Fruit fly (Drosophila melanogaster): ENCODE data around the gene Meics.

Gene Meics

DNA sequence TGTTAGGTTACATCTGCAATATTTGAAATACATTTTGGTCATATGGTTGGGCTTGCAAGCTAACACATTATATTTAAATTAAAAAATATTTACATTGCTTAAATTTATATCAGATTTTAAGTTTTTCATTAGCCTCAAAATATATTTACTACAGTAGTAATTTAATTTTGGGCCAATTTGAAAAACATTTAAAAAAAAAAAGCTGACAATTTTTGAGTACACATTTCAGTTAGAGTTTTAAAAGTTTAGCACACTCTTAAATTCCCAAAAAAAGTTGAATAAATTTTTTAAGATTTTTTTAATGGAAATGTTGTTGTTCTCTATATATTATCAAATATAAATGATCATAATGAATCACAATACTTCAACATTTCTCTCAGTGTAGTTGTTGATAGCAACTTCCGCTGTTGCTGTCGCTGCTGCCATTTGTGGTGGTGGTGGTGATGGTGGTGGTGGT, 7.3 kb downstream of the Meics start (continued):
- TF ChIP-seq lov (optimal IDR thresholded peaks at IDR 0.05) (no peak), lov (GFP tag; IDR thresholded peaks at IDR 0.05) (no peak), tio (GFP tag; optimal IDR thresholded peaks at IDR 0.05) (peak; percentile 78), lmd (GFP tag; IDR thresholded peaks at IDR 0.05) (peak; percentile 41), CG4854 (GFP tag; optimal IDR thresholded peaks at IDR 0.05) (peak; percentile 4), Med (GFP tag) (peak; percentile 73), CG15269 (tag; optimal IDR thresholded peaks at IDR 0.05) (peak; percentile 68), CG14050 (GFP tag; IDR thresholded peaks at IDR 0.05) (no peak; the same call in 2 of the 3 replicates), Nf-YA (GFP tag; IDR thresholded peaks at IDR 0.05) (no peak), CG17568 (GFP tag; optimal IDR thresholded peaks at IDR 0.05) (no peak), CG3726 (GFP tag; IDR thresholded peaks at IDR 0.05) (no peak), fd102C (GFP tag; optimal IDR thresholded peaks at IDR 0.05) (no peak), CG9437 (GFP tag; optimal IDR thresholded peaks at IDR 0.05) (peak; percentile 83), Gsc (GFP tag; IDR thresholded peaks at IDR 0.05) (no peak), CG15479 (GFP tag; optimal IDR thresholded peaks at IDR 0.05) (no peak), Nf-YB (GFP tag; optimal IDR thresholded peaks at IDR 0.05) (peak; percentile 61), pho (GFP tag; optimal IDR thresholded peaks at IDR 0.05) (peak; percentile 27), CG1792 (GFP tag; optimal IDR thresholded peaks at IDR 0.05) (no peak), Lhr (GFP tag; optimal IDR thresholded peaks at IDR 0.05) (peak; percentile 1), gem (tag; optimal IDR thresholded peaks at IDR 0.05) (peak; percentile 87), Kr (GFP tag; optimal IDR thresholded peaks at IDR 0.05) (no peak), Hsf (GFP tag; optimal IDR thresholded peaks at IDR 0.05) (peak; percentile 71), slp2 (GFP tag; optimal IDR thresholded peaks at IDR 0.05) (no peak), sens-2 (GFP tag; IDR thresholded peaks at IDR 0.05) (no peak), PHDP (tag; optimal IDR thresholded peaks at IDR 0.05) (peak; percentile 74), CG31441 (GFP tag; IDR thresholded peaks at IDR 0.05) (peak; percentile 85), CG12236 (GFP tag; optimal IDR thresholded peaks at IDR 0.05) (no peak), ERR (GFP tag; optimal IDR thresholded peaks at IDR 0.05) (no peak), D19A (tag; optimal IDR thresholded peaks at IDR 0.05) (peak; percentile 73), ham (GFP tag; IDR thresholded peaks at IDR 0.05) (no peak), CG4730 (GFP tag; IDR thresholded peaks at IDR 0.05) (0 out of 2 replicates have a peak, but pooled peaks have one; percentile 25), crp (GFP tag; optimal IDR thresholded peaks at IDR 0.05) (peak in 1 of 2 experiments; percentile 22), stc (GFP tag; IDR thresholded peaks at IDR 0.05) (no peak), Adf1 (GFP tag; IDR thresholded peaks at IDR 0.05) (no peak), CG10209 (GFP tag; optimal IDR thresholded peaks at IDR 0.05) (peak; percentile 75), dan (GFP tag; IDR thresholded peaks at IDR 0.05) (no peak), ci (GFP tag; IDR thresholded peaks at IDR 0.05) (no peak), Trl (optimal IDR thresholded peaks at IDR 0.05) (no peak), Trl (GFP tag; optimal IDR thresholded peaks at IDR 0.05) (no peak), CG6272 (GFP tag; IDR thresholded peaks at IDR 0.05) (no peak), ttk (GFP tag; IDR thresholded peaks at IDR 0.05) (peak; percentile 51; the same call in 1 of the 2 replicates), CG13775 (GFP tag; optimal IDR thresholded peaks at IDR 0.05) (peak; percentile 66), Eip74EF (GFP tag; optimal IDR thresholded peaks at IDR 0.05) (peak in 1 of 2 experiments; percentile 70), psq (GFP tag; optimal IDR thresholded peaks at IDR 0.05) (peak; percentile 45), hth (optimal IDR thresholded peaks at IDR 0.05) (no peak), ewg (GFP tag; optimal IDR thresholded peaks at IDR 0.05) (peak; percentile 60), B-H1 (GFP tag; IDR thresholded peaks at IDR 0.05) (no peak), CG11456 (GFP tag; IDR thresholded peaks at IDR 0.05) (no peak), kay (GFP tag; optimal IDR thresholded peaks at IDR 0.05) (peak; percentile 18), rib (GFP tag; IDR thresholded peaks at IDR 0.05) (no peak), Mes4 (GFP tag; optimal IDR thresholded peaks at IDR 0.05) (no peak), dpn (GFP tag; optimal IDR thresholded peaks at IDR 0.05) (peak in 1 of 2 experiments; percentile 46), sr (GFP tag; IDR thresholded peaks at IDR 0.05) (no peak)

All from whole organism, embryonic.